Worm (Caenorhabditis elegans): ENCODE data around the gene Y119D3B.14.
A peak's percentile ranks its signal among the peaks of the same experiment; 100 is the strongest.

The Y119D3B.14 gene

ce11 chrIII:1214121-1214673 is 20.6 kb upstream of the Y119D3B.14 start:
- TF ChIP-seq nhr-41 (GFP tag; IDR thresholded peaks at IDR 0.05) (no peak), lin-38 (GFP tag; IDR thresholded peaks at IDR 0.05) (peak; percentile 15; the same call in 1 of the 2 replicates), lin-13 (GFP tag; optimal IDR thresholded peaks at IDR 0.05) (no peak), Y48G9A.11 (GFP tag; IDR thresholded peaks at IDR 0.05) (peak; percentile 46; the same call in 1 of the 2 replicates), T26A8.4 (GFP tag; IDR thresholded peaks at IDR 0.05) (no peak), saeg-2 (GFP tag; IDR thresholded peaks at IDR 0.05) (0 out of 2 replicates have a peak, but pooled peaks have one; percentile 10), set-16 (GFP tag; IDR thresholded peaks at IDR 0.05) (peak; percentile 89)

ce11 chrIII:1210638-1211037 is 17.0 kb upstream of the Y119D3B.14 start:
- TF ChIP-seq lsy-2 (tag; optimal IDR thresholded peaks at IDR 0.05), result no peak
- TF ChIP-seq unc-62 (GFP tag; optimal IDR thresholded peaks at IDR 0.05 in 1 of 2), result peak in 1 of 2 experiments; percentile 12
- no peak for TF ChIP-seq unc-62 (tag; optimal IDR thresholded peaks at IDR 0.05)
- TF ChIP-seq Y75B8A.6 (GFP tag; IDR thresholded peaks at IDR 0.05), result no peak
- TF ChIP-seq ceh-28 (tag; optimal IDR thresholded peaks at IDR 0.05), result peak; percentile 31

DNA sequence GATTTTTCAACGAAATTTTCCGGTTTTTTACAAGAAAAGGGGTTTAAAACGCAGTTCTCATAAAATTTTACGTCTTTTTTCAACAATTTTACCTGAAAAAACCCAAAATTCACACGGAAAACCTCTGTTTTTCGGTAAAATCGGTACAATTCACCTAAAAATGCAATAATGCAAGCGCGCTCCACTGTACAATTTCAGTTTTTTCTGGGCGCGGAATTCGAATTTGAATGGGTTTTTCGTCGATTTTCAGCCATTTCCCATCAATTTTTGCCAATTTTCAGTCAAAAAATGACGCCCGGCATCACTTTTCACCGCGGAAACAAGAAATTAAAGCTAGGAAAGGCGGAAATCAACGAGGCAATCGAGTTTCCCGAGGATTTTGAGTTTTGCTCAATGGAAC is 14.2 kb upstream of the Y119D3B.14 start, which contains the start of gene orc-3:
Gene orc-3 (plus strand): TSS at position 282 of the 400 bp plus-strand sequence.
- peak; percentile 84 for TF ChIP-seq dpl-1 (GFP tag; optimal IDR thresholded peaks at IDR 0.05)
- no peak for TF ChIP-seq D1046.2 (GFP tag; IDR thresholded peaks at IDR 0.05)
- no peak for TF ChIP-seq php-3 (GFP tag; IDR thresholded peaks at IDR 0.05)
- peak; percentile 43 for TF ChIP-seq lin-13 (GFP tag; optimal IDR thresholded peaks at IDR 0.05)
- TF ChIP-seq lsy-2 (tag; optimal IDR thresholded peaks at IDR 0.05), result peak in 1 of 2 experiments; percentile 22
- no peak for TF ChIP-seq madf-5 (GFP tag; IDR thresholded peaks at IDR 0.05)
- peak; percentile 18 for TF ChIP-seq mep-1 (tag; optimal IDR thresholded peaks at IDR 0.05)
- no peak for TF ChIP-seq attf-4 (tag; optimal IDR thresholded peaks at IDR 0.05)
- no peak for TF ChIP-seq nhr-28 (tag; optimal IDR thresholded peaks at IDR 0.05)
- TF ChIP-seq lin-15B (tag; optimal IDR thresholded peaks at IDR 0.05), result no peak
- no peak for TF ChIP-seq vab-7 (GFP tag; IDR thresholded peaks at IDR 0.05)
- no peak for TF ChIP-seq nhr-77 (tag; optimal IDR thresholded peaks at IDR 0.05)
- peak; percentile 93 for TF ChIP-seq lin-38 (GFP tag; IDR thresholded peaks at IDR 0.05)
- peak; percentile 68 for TF ChIP-seq mes-2 (tag; optimal IDR thresholded peaks at IDR 0.05; ENCODE audit: poor library complexity, severe bottlenecking)
- TF ChIP-seq daf-16 (GFP tag; optimal IDR thresholded peaks at IDR 0.05), result no peak
- TF ChIP-seq daf-16 (tag; optimal IDR thresholded peaks at IDR 0.05), result no peak

- TF ChIP-seq nhr-6 (tag; optimal IDR thresholded peaks at IDR 0.05) (no peak), ceh-28 (tag; optimal IDR thresholded peaks at IDR 0.05) (peak; percentile 86), nhr-25 (tag; optimal IDR thresholded peaks at IDR 0.05; ENCODE audit: borderline replicate concordance, insufficient read depth) (no peak), spr-1 (tag; optimal IDR thresholded peaks at IDR 0.05) (no peak), tra-1 (GFP tag; IDR thresholded peaks at IDR 0.05) (no peak)
These were observed 13.4 kb upstream of the Y119D3B.14 start for ce11 chrIII:1207027-1207426.

DNA sequence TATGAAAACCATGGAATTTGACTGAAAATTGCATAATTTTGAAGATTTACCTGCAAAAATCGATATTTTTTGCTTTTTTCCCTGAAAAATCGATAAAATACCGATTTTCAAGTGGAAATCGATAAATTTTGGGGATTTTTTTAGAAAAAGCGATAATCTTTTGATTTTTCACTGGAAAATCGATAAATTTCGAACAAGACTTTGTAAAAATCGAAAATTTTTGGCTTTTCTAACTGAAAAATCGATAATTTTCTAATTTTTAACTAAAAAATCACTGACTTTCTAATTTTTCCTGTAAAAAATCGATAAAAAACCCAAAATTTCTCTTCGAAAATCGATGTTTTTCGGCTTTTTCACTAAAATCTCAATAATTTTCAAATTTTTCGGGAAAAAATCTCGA is 12.7 kb upstream of the Y119D3B.14 start:
- TF ChIP-seq pha-4 (GFP tag; IDR thresholded peaks at IDR 0.05) (no peak), pha-4 (tag; optimal IDR thresholded peaks at IDR 0.05) (no peak), ceh-28 (tag; optimal IDR thresholded peaks at IDR 0.05) (peak; percentile 52)

- TF ChIP-seq dmd-6 (GFP tag; IDR thresholded peaks at IDR 0.05) (no peak), unc-62 (GFP tag; optimal IDR thresholded peaks at IDR 0.05 in 1 of 2) (peak in 1 of 2 experiments; percentile 40), unc-62 (tag; optimal IDR thresholded peaks at IDR 0.05) (no peak), ceh-32 (tag; optimal IDR thresholded peaks at IDR 0.05; ENCODE audit: poor library complexity) (no peak), set-16 (GFP tag; IDR thresholded peaks at IDR 0.05) (peak; percentile 65), Y48G9A.11 (GFP tag; IDR thresholded peaks at IDR 0.05) (no peak)
These were observed 11.8 kb upstream of the Y119D3B.14 start for ce11 chrIII:1205421-1205820.
